Worm (Caenorhabditis elegans) whole organism, late embryonic: ENCODE results near the gene F44A6.3.

Experiments used
- T23F11.4 ChIP-seq: fragments of 200-800 bp; sonication (Bioruptor generic); optimal IDR thresholded peaks from 2 replicates; lab custom pipeline; 2018; ENCODE audit warnings: mild to moderate bottlenecking, missing genetic modification characterization, missing compliant biosample characterization
- hlh-13 ChIP-seq: fragments of 200-800 bp; sonication (Bioruptor generic); optimal IDR thresholded peaks from 2 replicates; lab custom pipeline; 2018; ENCODE audit warnings: mild to moderate bottlenecking, missing genetic modification characterization, missing compliant biosample characterization
- hlh-30 ChIP-seq: sonication (generic microtip); optimal IDR thresholded peaks from 2 replicates; lab custom pipeline; 2017; ENCODE audit warnings: antibody characterized with exemption, missing genetic modification characterization, missing compliant biosample characterization; ENCODE audit not compliant: insufficient read depth
- nhr-11 ChIP-seq: fragments of 150-350 bp; optimal IDR thresholded peaks from 2 replicates; lab custom pipeline; 2014; ENCODE audit warnings: missing biosample characterization, missing genetic modification characterization
- nhr-232 ChIP-seq: sonication (generic microtip); optimal IDR thresholded peaks from 2 replicates; lab custom pipeline; 2016; ENCODE audit warnings: missing genetic modification characterization, missing compliant biosample characterization

DNA sequence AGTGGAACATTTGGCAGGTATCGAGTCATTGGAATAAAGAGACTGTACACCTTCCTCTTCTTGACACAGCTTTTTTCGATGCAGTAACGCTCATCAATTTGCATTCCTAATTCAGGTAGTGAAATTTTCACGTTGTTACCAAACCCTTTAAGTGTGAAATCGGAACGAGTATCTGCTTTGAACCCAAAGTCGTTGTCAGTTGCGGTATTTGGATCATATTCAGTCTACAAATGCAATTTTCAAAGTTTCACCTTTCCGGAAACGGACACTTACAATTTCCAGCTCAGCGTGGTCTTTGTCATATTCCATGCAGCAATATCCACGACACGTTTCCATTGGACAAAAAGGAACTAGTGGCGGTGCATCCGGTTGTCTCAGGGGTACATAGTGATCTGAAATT, 30.0 kb upstream of the F44A6.3 start:
- TF ChIP-seq nhr-232, result no peak
- no peak for TF ChIP-seq nhr-11 (tag; lab: Kevin White, UChicago)
- no peak for TF ChIP-seq hlh-30 (tag; lab: Kevin White, UChicago)
- TF ChIP-seq T23F11.4 (GFP tag; lab: Kevin White, UChicago), result no peak
- no peak for TF ChIP-seq hlh-13
